Fruit fly (Drosophila melanogaster) whole organism, wandering third instar larva: Measurements from ENCODE around the gene Invadolysin.

Experiments used
- Abd-B ChIP-seq: fragments of >200 bp; optimal IDR thresholded peaks from 2 replicates; lab custom pipeline; 2017; ENCODE audit warnings: missing biosample characterization, missing genetic modification characterization
- CG32264 ChIP-seq: fragments of 200-800 bp; sonication (Bioruptor generic); optimal IDR thresholded peaks from 2 replicates; lab custom pipeline; 2016; ENCODE audit warnings: missing biosample characterization, missing genetic modification characterization
- CG9705 ChIP-seq: fragments of 200-800 bp; sonication (Bioruptor generic); optimal IDR thresholded peaks from 2 replicates; lab custom pipeline; 2018; ENCODE audit warnings: missing biosample characterization, mild to moderate bottlenecking, missing genetic modification characterization
- CrebA ChIP-seq: fragments of 200-800 bp; sonication (Bioruptor generic); optimal IDR thresholded peaks from 2 replicates; lab custom pipeline; 2016; ENCODE audit warnings: missing biosample characterization, mild to moderate bottlenecking, missing genetic modification characterization, borderline replicate concordance
- Dfd ChIP-seq: fragments of >200 bp; optimal IDR thresholded peaks from 2 replicates; lab custom pipeline; 2017; ENCODE audit warnings: missing biosample characterization, missing genetic modification characterization
- GATAd ChIP-seq: sonication (Bioruptor generic); optimal IDR thresholded peaks from 2 replicates; lab custom pipeline; 2016; ENCODE audit warnings: missing biosample characterization, missing genetic modification characterization
- HLH106 ChIP-seq: fragments of 200-800 bp; optimal IDR thresholded peaks from 3 replicates; lab custom pipeline; 2019; ENCODE audit warnings: missing biosample characterization, mild to moderate bottlenecking, missing genetic modification characterization, moderate library complexity
- Hnf4 ChIP-seq: fragments of 200-800 bp; sonication (Bioruptor generic); optimal IDR thresholded peaks from 2 replicates; lab custom pipeline; 2016; ENCODE audit warnings: missing biosample characterization, mild to moderate bottlenecking, missing genetic modification characterization
- Hr78 ChIP-seq: fragments of >200 bp; optimal IDR thresholded peaks from 2 replicates; lab custom pipeline; 2017; ENCODE audit warnings: missing biosample characterization, missing genetic modification characterization
- Jra ChIP-seq: sonication (Bioruptor generic); optimal IDR thresholded peaks from 2 replicates; lab custom pipeline; 2016; ENCODE audit warnings: missing biosample characterization, missing genetic modification characterization
- Mio ChIP-seq: sonication (Bioruptor generic); optimal IDR thresholded peaks from 2 replicates; lab custom pipeline; 2016; ENCODE audit warnings: missing biosample characterization, missing genetic modification characterization
- Myc ChIP-seq: fragments of >200 bp; optimal IDR thresholded peaks from 2 replicates; lab custom pipeline; 2017
- N ChIP-seq: fragments of >200 bp; optimal IDR thresholded peaks from 2 replicates; lab custom pipeline; 2018; ENCODE audit warnings: missing biosample characterization, missing external identifiers, missing genetic modification characterization
- OdsH ChIP-seq: fragments of 200-800 bp; sonication (Bioruptor generic); optimal IDR thresholded peaks from 2 replicates; lab custom pipeline; 2016; ENCODE audit warnings: missing biosample characterization, mild to moderate bottlenecking, missing genetic modification characterization
- Rel ChIP-seq, 2 experiments: fragments of 200-800 bp; sonication (Bioruptor generic) in 1 of 2; optimal IDR thresholded peaks; 2 replicates in 1 of 2; 3 replicates in 1 of 2; lab custom pipeline; 2016 to 2019; ENCODE audit warnings: mild to moderate bottlenecking in 2 of 2, missing biosample characterization in 2 of 2, missing genetic modification characterization in 2 of 2, moderate library complexity in 1 of 2
- Sp1 ChIP-seq: fragments of 200-800 bp; sonication (Bioruptor generic); optimal IDR thresholded peaks from 3 replicates; lab custom pipeline; 2019; ENCODE audit warnings: missing biosample characterization, mild to moderate bottlenecking, missing genetic modification characterization, moderate library complexity
- Vsx2 ChIP-seq: fragments of 200-300, 225-300 bp; sonication (Bioruptor generic); optimal IDR thresholded peaks from 2 replicates; lab custom pipeline; 2018; ENCODE audit warnings: missing biosample characterization, missing genetic modification characterization; ENCODE audit not compliant: partially characterized antibody
- br ChIP-seq: fragments of 200-800 bp; sonication (Bioruptor generic); optimal IDR thresholded peaks from 2 replicates; lab custom pipeline; 2016; ENCODE audit warnings: missing biosample characterization, missing genetic modification characterization
- brk ChIP-seq: fragments of 200-800 bp; sonication (Bioruptor generic); optimal IDR thresholded peaks from 2 replicates; lab custom pipeline; 2016; ENCODE audit warnings: missing biosample characterization, mild to moderate bottlenecking, missing genetic modification characterization
- dl ChIP-seq, 2 experiments: fragments of 175-275, 200-275 bp in 1 of 2; fragments of 200-275 bp in 1 of 2; sonication (Bioruptor generic); optimal IDR thresholded peaks; lab custom pipeline; 2018; ENCODE audit warnings: mild to moderate bottlenecking in 2 of 2, missing biosample characterization in 2 of 2, missing genetic modification characterization in 2 of 2, moderate library complexity in 2 of 2; ENCODE audit not compliant: partially characterized antibody in 2 of 2, insufficient read depth in 1 of 2
- dmrt93B ChIP-seq: fragments of 200-800 bp; sonication (Bioruptor generic); optimal IDR thresholded peaks from 2 replicates; lab custom pipeline; 2018; ENCODE audit warnings: missing biosample characterization, mild to moderate bottlenecking, missing genetic modification characterization
- dsf ChIP-seq: sonication (Bioruptor generic); optimal IDR thresholded peaks from 2 replicates; lab custom pipeline; 2016; ENCODE audit warnings: missing biosample characterization, missing genetic modification characterization, borderline replicate concordance
- ey ChIP-seq: fragments of 200-800 bp; sonication (Bioruptor generic); optimal IDR thresholded peaks from 2 replicates; lab custom pipeline; 2016; ENCODE audit warnings: missing biosample characterization, missing genetic modification characterization
- fru ChIP-seq: fragments of 200-800 bp; sonication (Bioruptor generic); optimal IDR thresholded peaks from 3 replicates; lab custom pipeline; 2016; ENCODE audit warnings: missing biosample characterization, mild to moderate bottlenecking, missing genetic modification characterization
- h ChIP-seq: fragments of 200-800 bp; sonication (Bioruptor generic); optimal IDR thresholded peaks from 3 replicates; lab custom pipeline; 2016; ENCODE audit warnings: missing biosample characterization, mild to moderate bottlenecking, missing genetic modification characterization
- lola ChIP-seq: fragments of >200 bp; optimal IDR thresholded peaks from 2 replicates; lab custom pipeline; 2017; ENCODE audit warnings: missing biosample characterization, missing genetic modification characterization
- pan ChIP-seq: fragments of >200 bp; optimal IDR thresholded peaks from 2 replicates; lab custom pipeline; 2017
- psq ChIP-seq: fragments of 200-800 bp; sonication (Bioruptor generic); optimal IDR thresholded peaks from 3 replicates; lab custom pipeline; 2017; ENCODE audit warnings: missing biosample characterization, mild to moderate bottlenecking, missing genetic modification characterization, moderate library complexity
- tai ChIP-seq: sonication (Bioruptor generic); optimal IDR thresholded peaks from 2 replicates; lab custom pipeline; 2016; ENCODE audit warnings: missing biosample characterization, missing genetic modification characterization

The Invadolysin gene

dm6 chr3R:10112195-10112594 is 32.3 kb upstream of the Invadolysin start, which contains the start of gene CAH7:
Gene CAH7 (plus strand): TSS chr3R:10112237.
- no peak for TF ChIP-seq Hr78
- TF ChIP-seq N: no peak
- no peak for TF ChIP-seq fru (GFP tag; lab: Kevin White, UChicago)

- TF ChIP-seq Myc: no peak
- no peak for TF ChIP-seq Abd-B (GFP tag; lab: Kevin White, UChicago)
- no peak for TF ChIP-seq Mio
- no peak for TF ChIP-seq CrebA
- no peak for TF ChIP-seq dmrt93B (GFP tag; lab: Kevin White, UChicago)
These were observed 30.7 kb upstream of the Invadolysin start for dm6 chr3R:10113746-10114145.

dm6 chr3R:10114915-10115534 is 29.4 kb upstream of the Invadolysin start:
- no peak for TF ChIP-seq psq (GFP tag; lab: Kevin White, UChicago)
- no peak for TF ChIP-seq lola (GFP tag; lab: Kevin White, UChicago)
- no peak for TF ChIP-seq HLH106
- no peak for TF ChIP-seq ey (GFP tag; lab: Kevin White, UChicago)
- no peak for TF ChIP-seq CrebA
- no peak for TF ChIP-seq brk (GFP tag; lab: Kevin White, UChicago)
- TF ChIP-seq Dfd: no peak
- no peak for TF ChIP-seq Vsx2
- TF ChIP-seq Hr78: no peak
- TF ChIP-seq h (GFP tag; lab: Kevin White, UChicago): no peak
- TF ChIP-seq Mio: no peak
- TF ChIP-seq Hnf4 (GFP tag; lab: Kevin White, UChicago): no peak
- TF ChIP-seq CG32264 (GFP tag; lab: Kevin White, UChicago): no peak
- no peak for TF ChIP-seq OdsH (GFP tag; lab: Kevin White, UChicago)
- TF ChIP-seq pan (lab: Kevin White, UChicago): no peak
- TF ChIP-seq Jra (GFP tag; lab: Kevin White, UChicago): no peak

DNA sequence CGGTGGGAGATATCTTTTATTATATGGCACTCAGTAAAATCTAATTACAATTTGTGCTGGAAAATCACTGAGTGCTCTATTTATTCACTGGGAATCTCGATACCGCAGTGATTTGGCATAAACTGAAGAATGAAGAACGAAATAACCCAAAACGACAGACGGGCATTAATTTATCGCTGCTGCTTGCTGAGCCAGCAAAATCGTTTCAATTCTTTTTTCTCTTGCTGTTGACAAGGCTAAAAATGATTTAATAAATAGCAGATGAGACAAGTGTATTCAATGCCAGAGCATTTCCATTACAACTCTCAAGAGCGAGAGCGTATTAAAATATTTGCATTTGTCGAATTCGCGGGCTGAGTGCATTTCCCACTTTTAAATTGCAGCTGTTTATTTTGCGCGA is 28.7 kb upstream of the Invadolysin start:
- no peak for TF ChIP-seq ey (GFP tag; lab: Kevin White, UChicago)
- TF ChIP-seq Abd-B (GFP tag; lab: Kevin White, UChicago): no peak
- TF ChIP-seq tai (GFP tag; lab: Kevin White, UChicago): no peak
- TF ChIP-seq dsf (GFP tag; lab: Kevin White, UChicago): no peak
- no peak for TF ChIP-seq lola (GFP tag; lab: Kevin White, UChicago)
- no peak for TF ChIP-seq Rel (GFP tag; optimal IDR thresholded peaks at IDR 0.05; lab: Kevin White, UChicago)
- no peak for TF ChIP-seq Rel (tag; optimal IDR thresholded peaks at IDR 0.05; lab: Kevin White, UChicago)
- no peak for TF ChIP-seq Hnf4 (GFP tag; lab: Kevin White, UChicago)
- no peak for TF ChIP-seq dl (GFP tag; optimal IDR thresholded peaks at IDR 0.05; lab: Kevin White, UChicago; ENCODE audit: insufficient read depth in 1 of 2, partially characterized antibody in 2 of 2)
- TF ChIP-seq pan (lab: Kevin White, UChicago): no peak
- TF ChIP-seq br (GFP tag; lab: Kevin White, UChicago): no peak

DNA sequence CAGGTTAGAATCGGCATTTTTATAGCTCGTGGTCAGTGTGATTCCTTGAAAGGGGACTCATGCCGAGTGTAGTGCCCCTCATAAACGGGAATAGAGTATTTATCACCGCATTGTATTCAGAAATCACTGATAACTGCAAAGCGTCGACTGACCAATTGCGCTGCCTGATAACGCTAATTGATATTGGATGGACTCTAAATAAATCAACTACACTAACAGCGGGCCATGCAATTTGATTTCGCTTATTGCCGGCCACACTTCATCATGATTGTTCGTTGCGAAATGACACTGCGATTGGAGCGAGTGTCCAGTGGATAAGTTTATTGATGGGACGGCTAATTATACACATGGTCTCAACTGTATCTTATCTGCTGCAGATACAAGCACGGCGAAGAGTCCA is 24.9 kb upstream of the Invadolysin start:
- TF ChIP-seq Rel (GFP tag; optimal IDR thresholded peaks at IDR 0.05; lab: Kevin White, UChicago): no peak
- TF ChIP-seq Rel (tag; optimal IDR thresholded peaks at IDR 0.05; lab: Kevin White, UChicago): peak; percentile 60
- TF ChIP-seq Dfd: no peak
- TF ChIP-seq Vsx2: peak; percentile 59
- TF ChIP-seq h (GFP tag; lab: Kevin White, UChicago): peak; percentile 62
- TF ChIP-seq CG9705 (GFP tag; lab: Kevin White, UChicago): no peak
- TF ChIP-seq HLH106: no peak
- no peak for TF ChIP-seq Sp1 (GFP tag; lab: Kevin White, UChicago)

DNA sequence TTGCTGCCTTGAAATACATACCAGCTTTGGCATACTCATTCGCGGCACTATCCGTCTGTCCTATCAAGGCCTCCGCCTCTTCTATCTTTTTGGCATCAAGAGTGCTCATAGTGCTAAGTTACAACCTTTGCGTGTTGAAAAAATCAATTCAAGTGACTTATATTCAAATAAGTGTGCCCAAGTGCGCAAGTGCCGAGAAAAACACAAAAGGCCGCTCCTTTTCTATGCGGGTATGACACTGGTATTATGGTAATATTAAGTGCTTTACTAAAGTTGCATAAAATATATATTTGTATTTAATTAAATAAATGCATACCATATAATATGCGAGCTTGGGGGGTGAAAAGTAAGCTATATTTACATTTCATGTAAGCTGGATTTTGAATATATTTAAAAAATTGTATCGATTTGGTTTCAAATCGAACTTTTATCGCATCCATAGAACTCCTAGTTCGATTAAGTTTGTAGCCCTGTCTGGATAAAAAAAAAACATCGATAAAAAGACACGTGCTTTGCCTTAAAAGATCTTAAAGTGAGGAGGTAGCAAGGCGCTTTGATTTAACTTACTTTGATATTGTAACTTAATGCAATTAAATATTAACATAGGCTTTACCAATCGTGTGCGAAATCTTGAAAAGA is 23.1 kb upstream of the Invadolysin start, which contains the start of the genes gammaSnap2 and ATPsynepsilonL:
TSS of gene gammaSnap2 (minus strand) at position 135 of the 639 bp plus-strand sequence.
TSS of gene ATPsynepsilonL (plus strand) at position 508 of the 639 bp plus-strand sequence.
- no peak for TF ChIP-seq GATAd (GFP tag; lab: Kevin White, UChicago)
